Worm (Caenorhabditis elegans): ENCODE data around the gene osta-1.

ce11 chrII:8212-8611 is 1.8 kb downstream of the osta-1 start:
- TF ChIP-seq him-1 (tag; optimal IDR thresholded peaks at IDR 0.05): no peak
- no peak for TF ChIP-seq dao-5 (tag; optimal IDR thresholded peaks at IDR 0.05)
- no peak for TF ChIP-seq W03F9.2 (tag; optimal IDR thresholded peaks at IDR 0.05)

Data from whole organism, L4/young adult.